Worm (Caenorhabditis elegans) whole organism, L2 larva: ENCODE data around the gene efr-3.

ENCODE experiments used
- C34F6.9 ChIP-seq: fragments of 150-350 bp; optimal IDR thresholded peaks from 2 replicates; lab custom pipeline; 2014; ENCODE audit warnings: missing biosample characterization, missing genetic modification characterization
- F13H6.1 ChIP-seq: sonication (generic microtip); optimal IDR thresholded peaks from 2 replicates; lab custom pipeline; 2016; ENCODE audit warnings: missing genetic modification characterization, missing compliant biosample characterization
- Y55F3AM.14 ChIP-seq: fragments of 200-800 bp; sonication (Bioruptor generic); optimal IDR thresholded peaks from 2 replicates; lab custom pipeline; 2018; ENCODE audit warnings: mild to moderate bottlenecking, missing genetic modification characterization, missing compliant biosample characterization
- ZK546.5 ChIP-seq: sonication (generic microtip); optimal IDR thresholded peaks from 2 replicates; lab custom pipeline; 2017; ENCODE audit warnings: missing biosample characterization, missing genetic modification characterization
- alr-1 ChIP-seq: fragments of 150-350 bp; optimal IDR thresholded peaks from 2 replicates; lab custom pipeline; 2014; ENCODE audit warnings: missing biosample characterization, missing genetic modification characterization
- aly-2 ChIP-seq: fragments of 150-350 bp; optimal IDR thresholded peaks from 2 replicates; lab custom pipeline; 2014; ENCODE audit warnings: missing biosample characterization, missing genetic modification characterization
- ama-1 ChIP-seq: fragments of 150-350 bp; optimal IDR thresholded peaks from 2 replicates; lab custom pipeline; 2018; ENCODE audit warnings: inconsistent platforms
- blmp-1 ChIP-seq: sonication (generic microtip); optimal IDR thresholded peaks from 2 replicates; lab custom pipeline; 2017; ENCODE audit warnings: missing genetic modification characterization, mild to moderate bottlenecking, missing compliant biosample characterization, antibody characterized with exemption, moderate library complexity; ENCODE audit not compliant: insufficient read depth
- ceh-16 ChIP-seq: fragments of 150-350 bp; optimal IDR thresholded peaks from 2 replicates; lab custom pipeline; 2014; ENCODE audit warnings: missing biosample characterization, missing genetic modification characterization
- ceh-82 ChIP-seq: fragments of 150-350 bp; optimal IDR thresholded peaks from 2 replicates; lab custom pipeline; 2014; ENCODE audit warnings: missing biosample characterization, missing genetic modification characterization
- crh-2 ChIP-seq: sonication (generic microtip); optimal IDR thresholded peaks from 2 replicates; lab custom pipeline; 2017; ENCODE audit warnings: missing biosample characterization, missing genetic modification characterization
- egl-27 ChIP-seq: sonication (generic microtip); optimal IDR thresholded peaks from 3 replicates; lab custom pipeline; 2017; ENCODE audit warnings: missing biosample characterization, missing genetic modification reagents, missing genetic modification characterization
- elt-1 ChIP-seq: fragments of 150-350 bp; optimal IDR thresholded peaks from 2 replicates; lab custom pipeline; 2014; ENCODE audit warnings: missing biosample characterization, missing genetic modification characterization
- elt-3 ChIP-seq: sonication (generic microtip); optimal IDR thresholded peaks from 2 replicates; lab custom pipeline; 2017; ENCODE audit warnings: missing biosample characterization, missing genetic modification characterization
- fos-1 ChIP-seq: fragments of 150-350 bp; optimal IDR thresholded peaks from 2 replicates; lab custom pipeline; 2014; ENCODE audit warnings: missing biosample characterization, missing genetic modification characterization
- gmeb-1 ChIP-seq: fragments of 150-350 bp; optimal IDR thresholded peaks from 2 replicates; lab custom pipeline; 2014; ENCODE audit warnings: missing biosample characterization, missing genetic modification characterization
- lin-11 ChIP-seq: fragments of 150-350 bp; sonication (generic microtip); optimal IDR thresholded peaks from 2 replicates; lab custom pipeline; 2014; ENCODE audit warnings: missing biosample characterization, missing genetic modification characterization, inconsistent platforms, mixed read lengths
- lin-13 ChIP-seq: fragments of 150-350 bp; optimal IDR thresholded peaks from 2 replicates; lab custom pipeline; 2014; ENCODE audit warnings: missing biosample characterization, missing genetic modification reagents, missing genetic modification characterization
- lin-39 ChIP-seq: fragments of 150-350 bp; optimal IDR thresholded peaks from 2 replicates; lab custom pipeline; 2014; ENCODE audit warnings: missing biosample characterization, missing genetic modification reagents, missing genetic modification characterization
- lsy-2 ChIP-seq, 2 experiments: fragments of 150-350 bp in 1 of 2; sonication (generic microtip) in 1 of 2; optimal IDR thresholded peaks; 2 replicates each; lab custom pipeline; 2014 to 2017; ENCODE audit warnings: missing biosample characterization in 2 of 2, missing genetic modification characterization in 2 of 2
- mab-5 ChIP-seq: fragments of 150-350 bp; optimal IDR thresholded peaks from 2 replicates; lab custom pipeline; 2014; ENCODE audit warnings: missing biosample characterization, missing genetic modification characterization
- mbf-1 ChIP-seq: sonication (generic microtip); optimal IDR thresholded peaks from 2 replicates; lab custom pipeline; 2017; ENCODE audit warnings: missing biosample characterization, missing genetic modification characterization
- mdl-1 ChIP-seq, 2 experiments: fragments of 150-350 bp in 1 of 2; sonication (generic microtip) in 1 of 2; optimal IDR thresholded peaks; 2 replicates each; lab custom pipeline; 2017; ENCODE audit warnings: missing biosample characterization in 2 of 2, missing genetic modification characterization in 2 of 2
- nhr-10 ChIP-seq: sonication (generic microtip); optimal IDR thresholded peaks from 2 replicates; lab custom pipeline; 2017; ENCODE audit warnings: missing biosample characterization, missing genetic modification characterization
- nhr-11 ChIP-seq: fragments of 150-350 bp; optimal IDR thresholded peaks from 2 replicates; lab custom pipeline; 2014; ENCODE audit warnings: missing biosample characterization, missing genetic modification characterization
- nhr-12 ChIP-seq: fragments of 150-350 bp; optimal IDR thresholded peaks from 2 replicates; lab custom pipeline; 2014; ENCODE audit warnings: missing biosample characterization, missing genetic modification characterization
- nhr-129 ChIP-seq: fragments of 150-350 bp; optimal IDR thresholded peaks from 2 replicates; lab custom pipeline; 2014; ENCODE audit warnings: missing biosample characterization, missing genetic modification characterization
- nhr-21 ChIP-seq: fragments of 150-350 bp; optimal IDR thresholded peaks from 2 replicates; lab custom pipeline; 2014; ENCODE audit warnings: missing biosample characterization, missing genetic modification characterization
- nhr-23 ChIP-seq: fragments of 150-350 bp; optimal IDR thresholded peaks from 2 replicates; lab custom pipeline; 2014; ENCODE audit warnings: missing biosample characterization, missing genetic modification reagents, missing genetic modification characterization
- nhr-237 ChIP-seq: fragments of 150-350 bp; optimal IDR thresholded peaks from 2 replicates; lab custom pipeline; 2014; ENCODE audit warnings: missing biosample characterization, missing genetic modification characterization
- nhr-25 ChIP-seq: fragments of 150-350 bp; sonication (generic microtip); optimal IDR thresholded peaks from 3 replicates; lab custom pipeline; 2014; ENCODE audit warnings: missing biosample characterization, missing genetic modification characterization
- peb-1 ChIP-seq: fragments of 150-350 bp; optimal IDR thresholded peaks from 2 replicates; lab custom pipeline; 2014; ENCODE audit warnings: missing biosample characterization, missing genetic modification characterization
- sem-4 ChIP-seq: fragments of 150-350 bp; optimal IDR thresholded peaks from 2 replicates; lab custom pipeline; 2014; ENCODE audit warnings: missing biosample characterization, missing genetic modification reagents, missing genetic modification characterization
- skn-1 ChIP-seq: sonication (generic microtip); optimal IDR thresholded peaks from 2 replicates; lab custom pipeline; 2017; ENCODE audit warnings: missing biosample characterization, missing genetic modification characterization
- sma-3 ChIP-seq: sonication (generic microtip); optimal IDR thresholded peaks from 2 replicates; lab custom pipeline; 2016; ENCODE audit warnings: missing genetic modification reagents, missing genetic modification characterization, missing compliant biosample characterization
- sma-9 ChIP-seq, 2 experiments: fragments of 150-350 bp in 1 of 2; sonication (generic microtip) in 1 of 2; optimal IDR thresholded peaks; 2 replicates each; lab custom pipeline; 2014 to 2016; ENCODE audit warnings: missing genetic modification characterization in 2 of 2, mild to moderate bottlenecking in 1 of 2, missing biosample characterization in 1 of 2, missing compliant biosample characterization in 1 of 2, missing genetic modification reagents in 1 of 2, moderate library complexity in 1 of 2
- snpc-4 ChIP-seq: fragments of 150-350 bp; optimal IDR thresholded peaks from 2 replicates; lab custom pipeline; 2014; ENCODE audit warnings: missing biosample characterization, missing genetic modification characterization
- unc-39 ChIP-seq: fragments of 150-350 bp; optimal IDR thresholded peaks from 2 replicates; lab custom pipeline; 2014; ENCODE audit warnings: missing biosample characterization, missing genetic modification characterization
- unc-55 ChIP-seq: fragments of 150-350 bp; sonication (generic microtip); optimal IDR thresholded peaks from 3 replicates; lab custom pipeline; 2014; ENCODE audit warnings: missing biosample characterization, missing genetic modification reagents, missing genetic modification characterization
- ztf-1 ChIP-seq: fragments of 200-800 bp; sonication (Bioruptor generic); conservative IDR thresholded peaks from 2 replicates; pipeline ENCODE4 v1.3.6; 2022; ENCODE audit warnings: missing genetic modification characterization, missing compliant biosample characterization
- ztf-11 ChIP-seq: sonication (generic microtip); optimal IDR thresholded peaks from 2 replicates; lab custom pipeline; 2017; ENCODE audit warnings: missing biosample characterization, missing genetic modification characterization
- ztf-4 ChIP-seq: fragments of 150-350 bp; optimal IDR thresholded peaks from 2 replicates; lab custom pipeline; 2014; ENCODE audit warnings: missing biosample characterization, missing genetic modification characterization

The efr-3 gene

DNA sequence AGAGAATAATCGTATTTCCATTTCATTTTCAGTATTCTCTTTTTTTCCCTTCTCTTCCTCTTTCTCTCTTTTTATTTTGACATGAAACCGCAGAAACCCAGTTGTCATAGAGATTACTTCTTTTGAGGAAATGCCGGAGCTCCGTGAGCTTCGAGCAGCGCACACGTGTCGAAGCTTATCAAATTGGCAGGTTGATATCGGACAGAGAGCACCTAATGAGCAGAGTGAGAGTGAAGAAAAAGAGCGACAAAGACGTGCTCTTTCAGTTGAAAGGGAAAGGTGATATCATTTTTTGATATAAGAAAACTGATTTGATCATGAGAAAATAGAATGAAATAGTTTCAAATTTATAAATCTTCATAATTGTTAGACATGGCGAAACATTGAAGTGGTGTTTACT, 14.4 kb upstream of the efr-3 start, which contains the start of gene C32D5.14:
TSS of gene C32D5.14 (plus strand) at position 131 of the 400 bp plus-strand sequence.
- TF ChIP-seq ceh-82 (tag; lab: Kevin White, UChicago): no peak
- TF ChIP-seq F13H6.1 (tag; lab: Kevin White, UChicago): no peak
- peak; percentile 23 for TF ChIP-seq nhr-21 (tag; lab: Kevin White, UChicago)
- TF ChIP-seq ZK546.5: no peak
- TF ChIP-seq fos-1 (tag; lab: Kevin White, UChicago): peak; percentile 53
- no peak for TF ChIP-seq mbf-1 (tag; lab: Kevin White, UChicago)
- TF ChIP-seq lin-11 (tag; lab: Kevin White, UChicago): peak; percentile 20
- TF ChIP-seq aly-2 (tag; lab: Kevin White, UChicago): no peak
- TF ChIP-seq lsy-2 (tag; optimal IDR thresholded peaks at IDR 0.05; lab: Kevin White, UChicago): no peak
- TF ChIP-seq, all 48 proteins: peak for 3

DNA sequence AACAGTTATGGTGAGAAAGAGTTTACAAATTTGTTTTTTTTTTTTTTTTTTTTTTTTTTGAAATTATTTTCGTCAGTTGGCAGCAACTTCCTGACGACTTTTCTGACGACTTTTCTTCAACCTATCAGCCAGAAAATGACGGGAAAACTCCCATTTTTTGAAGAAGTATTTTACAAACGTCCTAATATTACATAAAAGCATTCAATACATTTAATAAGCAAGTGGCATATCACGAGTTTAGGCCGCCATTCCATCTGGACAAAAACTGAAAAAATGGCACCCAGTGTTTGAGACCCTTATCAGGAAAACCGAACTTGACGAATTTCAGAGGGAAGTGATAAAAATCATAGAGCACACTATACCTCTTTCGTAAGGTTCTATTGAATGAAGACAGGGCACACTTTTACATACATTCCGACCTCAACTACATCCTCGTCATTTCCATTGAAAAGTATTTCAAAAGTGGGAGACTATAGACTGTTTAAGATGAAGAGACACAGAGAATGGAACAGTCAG, 13.8 kb upstream of the efr-3 start:
- TF ChIP-seq fos-1 (tag; lab: Kevin White, UChicago) (peak; percentile 33), ztf-4 (tag; lab: Kevin White, UChicago) (no peak), unc-55 (no peak)

DNA sequence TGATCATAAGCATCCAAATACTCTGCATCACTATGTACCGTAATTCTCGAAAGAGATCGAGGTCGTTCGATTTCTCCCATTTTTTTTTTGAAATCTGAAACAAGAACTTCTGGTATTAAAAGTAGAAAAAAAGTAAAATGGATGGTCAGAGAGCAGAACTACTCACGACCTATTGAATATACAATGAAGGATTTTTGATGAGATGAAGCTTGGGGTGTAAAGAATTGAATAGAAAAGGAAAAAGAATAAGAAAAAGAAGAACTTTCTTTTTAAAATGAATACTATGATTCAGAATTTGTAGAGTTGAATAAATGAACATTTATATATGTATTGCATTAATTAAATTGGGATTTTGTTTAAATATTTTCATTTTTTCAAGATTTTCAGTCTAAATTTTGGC, 12.9 kb upstream of the efr-3 start, which contains the start of gene ttc-39B:
TSS of gene ttc-39B (minus strand) at position 101 of the 400 bp plus-strand sequence.
- TF ChIP-seq snpc-4 (no peak), nhr-129 (tag; lab: Kevin White, UChicago) (no peak), nhr-11 (tag; lab: Kevin White, UChicago) (no peak), peb-1 (tag; lab: Kevin White, UChicago) (no peak), skn-1 (tag; lab: Kevin White, UChicago) (no peak), ztf-11 (tag; lab: Kevin White, UChicago) (no peak), fos-1 (tag; lab: Kevin White, UChicago) (no peak), nhr-23 (tag; lab: Kevin White, UChicago) (no peak), aly-2 (tag; lab: Kevin White, UChicago) (no peak), blmp-1 (tag; lab: Kevin White, UChicago) (no peak), nhr-12 (tag; lab: Kevin White, UChicago) (no peak), lsy-2 (tag; optimal IDR thresholded peaks at IDR 0.05; lab: Kevin White, UChicago) (no peak)

ce11 chrII:6331222-6331830, 10.4 kb upstream of the efr-3 start, which contains the start of gene set-4:
set-4 (minus strand) TSS chrII:6331341.
- peak; percentile 91 for TF ChIP-seq sma-3
- TF ChIP-seq nhr-25 (tag; lab: Kevin White, UChicago): peak; percentile 92
- TF ChIP-seq blmp-1 (tag; lab: Kevin White, UChicago): peak; percentile 54
- TF ChIP-seq mbf-1 (tag; lab: Kevin White, UChicago): no peak
- no peak for TF ChIP-seq unc-39 (tag; lab: Kevin White, UChicago)
- TF ChIP-seq nhr-10 (tag; lab: Kevin White, UChicago): peak; percentile 78
- peak; percentile 20 for TF ChIP-seq nhr-237
- peak; percentile 96 for TF ChIP-seq fos-1 (tag; lab: Kevin White, UChicago)
- no peak for TF ChIP-seq elt-3 (tag; lab: Kevin White, UChicago)
- peak; percentile 93 for TF ChIP-seq sem-4 (tag; lab: Kevin White, UChicago)
- peak; percentile 91 for TF ChIP-seq ceh-16
- peak; percentile 93 for TF ChIP-seq lin-13 (GFP tag; lab: Kevin White, UChicago)
- TF ChIP-seq mdl-1 (tag; optimal IDR thresholded peaks at IDR 0.05; lab: Kevin White, UChicago): peak; percentile 18 to 91
- TF ChIP-seq egl-27 (tag; lab: Kevin White, UChicago): peak; percentile 85
- TF ChIP-seq Y55F3AM.14 (GFP tag; lab: Kevin White, UChicago): peak; percentile 78
- TF ChIP-seq ztf-11 (tag; lab: Kevin White, UChicago): peak; percentile 61
- no peak for TF ChIP-seq aly-2 (tag; lab: Kevin White, UChicago)
- TF ChIP-seq snpc-4: peak; percentile 88
- TF ChIP-seq elt-1 (tag; lab: Kevin White, UChicago): no peak
- peak; percentile 89 for TF ChIP-seq lin-11 (tag; lab: Kevin White, UChicago)
- TF ChIP-seq sma-9 (GFP tag; optimal IDR thresholded peaks at IDR 0.05; lab: Kevin White, UChicago): peak; percentile 92
- no peak for TF ChIP-seq sma-9 (tag; optimal IDR thresholded peaks at IDR 0.05; lab: Kevin White, UChicago)
- peak; percentile 84 for TF ChIP-seq mab-5
- TF ChIP-seq alr-1 (tag; lab: Kevin White, UChicago): no peak
- no peak for TF ChIP-seq lin-39 (tag; lab: Kevin White, UChicago)
- TF ChIP-seq ZK546.5: peak; percentile 27
- TF ChIP-seq nhr-129 (tag; lab: Kevin White, UChicago): peak; percentile 96
- TF ChIP-seq gmeb-1 (tag; lab: Kevin White, UChicago): peak; percentile 90
- no peak for TF ChIP-seq ztf-1
- TF ChIP-seq ama-1 (lab: Kevin White, UChicago): peak; percentile 26
- peak; percentile 90 to 95 for TF ChIP-seq lsy-2 (tag; optimal IDR thresholded peaks at IDR 0.05; lab: Kevin White, UChicago)
- TF ChIP-seq crh-2 (tag; lab: Kevin White, UChicago): peak; percentile 97
- TF ChIP-seq C34F6.9 (tag; lab: Kevin White, UChicago): peak; percentile 98
- TF ChIP-seq nhr-23 (tag; lab: Kevin White, UChicago): no peak
- TF ChIP-seq nhr-11 (tag; lab: Kevin White, UChicago): no peak
- peak; percentile 87 for TF ChIP-seq nhr-21 (tag; lab: Kevin White, UChicago)
- TF ChIP-seq skn-1 (tag; lab: Kevin White, UChicago): no peak
- peak; percentile 90 for TF ChIP-seq ztf-4 (tag; lab: Kevin White, UChicago)
